Worm (Caenorhabditis elegans): ENCODE results near the gene algn-14.

The algn-14 gene

DNA sequence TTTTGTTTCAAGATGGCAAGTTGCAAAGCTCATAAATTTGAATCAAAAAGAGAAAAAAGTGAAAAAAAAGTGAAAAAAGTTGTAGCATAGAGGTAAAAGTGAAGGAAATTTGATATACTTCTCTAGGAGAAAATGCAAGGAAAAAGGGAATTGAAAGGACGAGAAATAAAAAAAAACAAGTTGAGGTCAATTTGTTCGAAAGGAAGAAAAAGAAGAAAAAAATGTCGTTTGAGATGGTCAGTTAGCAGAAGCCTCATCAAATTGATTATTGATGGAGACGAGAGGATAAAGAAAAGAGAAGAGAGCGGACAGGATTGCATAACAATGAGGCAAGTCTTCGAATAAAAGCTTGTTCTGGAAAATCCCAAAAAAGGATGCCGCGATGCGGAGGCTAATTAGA is 16.9 kb upstream of the algn-14 start:
- no peak for TF ChIP-seq unc-62 (GFP tag; optimal IDR thresholded peaks at IDR 0.05)

DNA sequence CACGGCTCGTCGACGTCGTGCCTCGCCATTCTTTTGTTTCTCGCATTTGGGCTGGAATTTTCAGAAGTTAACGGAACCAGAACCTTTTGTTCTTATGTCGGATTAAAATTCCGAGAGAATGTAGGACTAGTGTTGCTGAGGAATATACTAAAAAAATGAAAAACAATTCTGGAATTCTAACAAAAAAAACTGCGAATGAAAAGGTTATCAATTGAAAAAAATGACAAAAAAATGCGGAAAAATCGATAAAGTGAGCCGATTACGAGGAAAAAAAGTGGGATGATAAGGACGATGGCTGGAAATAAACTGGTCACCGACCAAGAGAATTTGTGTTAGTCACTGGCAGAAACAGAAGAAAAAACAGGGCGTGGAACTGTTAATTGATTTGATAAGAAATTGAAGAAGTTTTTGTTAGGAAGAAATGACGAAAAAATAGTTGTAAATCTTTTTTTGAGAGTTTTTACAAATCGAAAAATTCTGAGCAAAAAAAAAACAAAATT is 16.1 kb upstream of the algn-14 start, which contains the start of gene bris-1:
TSS of gene bris-1 (minus strand) at position 51 of the 500 bp plus-strand sequence.
- no peak for TF ChIP-seq unc-62 (GFP tag; optimal IDR thresholded peaks at IDR 0.05)

DNA sequence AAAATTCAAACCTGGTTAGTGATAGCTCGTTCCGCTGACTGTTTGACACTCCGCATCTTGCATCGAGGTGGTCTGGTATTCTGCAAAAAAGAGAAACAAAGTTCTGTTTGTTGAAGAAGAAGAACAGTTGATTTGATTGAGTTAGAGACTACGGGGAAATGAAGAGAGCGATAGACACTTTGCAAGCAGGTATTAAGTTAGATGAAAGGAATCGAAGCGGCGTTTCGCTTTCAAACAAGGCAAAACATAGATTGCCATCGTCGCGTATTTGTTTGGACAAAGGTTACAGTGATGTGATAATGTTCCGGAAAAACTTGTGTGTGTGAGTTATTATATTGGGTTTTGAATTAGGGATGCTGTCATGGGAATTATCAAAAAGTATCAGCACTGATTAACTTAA is 14.0 kb upstream of the algn-14 start:
- TF ChIP-seq unc-62 (GFP tag; optimal IDR thresholded peaks at IDR 0.05), result no peak

DNA sequence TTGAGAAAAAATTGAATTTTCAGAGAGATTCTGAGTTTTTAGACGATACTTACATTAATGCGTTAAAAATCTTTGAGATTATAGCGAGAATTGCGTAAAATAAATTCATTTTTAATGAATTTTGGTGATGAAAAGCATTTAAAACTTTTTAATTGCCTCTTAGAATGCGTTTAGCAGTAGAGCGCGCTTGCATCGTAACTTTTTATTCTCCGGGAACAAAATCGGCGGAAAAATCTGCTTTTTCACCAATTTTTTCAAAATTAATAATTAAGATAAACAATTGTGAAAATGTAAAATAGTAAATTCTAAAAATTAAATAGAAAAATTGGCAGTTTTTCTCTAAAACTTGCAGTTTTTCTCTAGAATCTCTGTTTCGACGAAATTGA is 12.0 kb upstream of the algn-14 start:
- TF ChIP-seq unc-62 (GFP tag; optimal IDR thresholded peaks at IDR 0.05), result no peak

DNA sequence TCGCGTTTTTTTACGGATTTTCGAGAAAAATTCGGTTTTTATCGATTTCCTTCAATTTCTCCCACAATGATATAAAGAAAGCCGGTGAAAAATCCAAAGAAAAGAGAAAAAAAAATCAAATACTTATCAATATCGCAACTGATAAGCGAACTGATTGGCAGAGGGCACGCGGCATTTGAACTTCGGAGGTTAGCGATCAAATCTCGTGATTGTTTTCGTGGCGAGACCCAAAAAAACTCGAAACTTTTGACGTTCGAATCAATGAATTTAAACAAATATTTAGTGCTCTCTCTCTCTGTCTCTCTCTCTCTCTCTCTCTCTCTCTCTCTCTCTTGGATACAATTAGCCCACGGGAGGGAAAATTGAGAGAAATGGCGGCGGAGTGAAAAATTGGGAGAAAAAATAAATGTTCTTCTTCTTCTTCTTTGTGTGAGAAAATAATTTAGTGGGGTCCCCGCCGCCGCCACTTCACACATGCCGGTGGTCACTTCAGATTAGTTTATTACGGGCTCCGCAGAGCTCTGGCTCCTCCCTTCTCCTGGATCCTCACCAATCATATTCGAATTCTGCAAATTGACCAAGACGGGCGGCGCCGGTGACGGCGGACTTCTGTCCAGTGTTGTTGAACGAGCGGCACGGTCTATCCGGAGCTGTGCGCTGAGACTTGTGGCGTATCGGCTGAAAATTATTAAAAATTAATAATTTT is 11.5 kb upstream of the algn-14 start:
- no peak for TF ChIP-seq unc-62 (GFP tag; optimal IDR thresholded peaks at IDR 0.05)

DNA sequence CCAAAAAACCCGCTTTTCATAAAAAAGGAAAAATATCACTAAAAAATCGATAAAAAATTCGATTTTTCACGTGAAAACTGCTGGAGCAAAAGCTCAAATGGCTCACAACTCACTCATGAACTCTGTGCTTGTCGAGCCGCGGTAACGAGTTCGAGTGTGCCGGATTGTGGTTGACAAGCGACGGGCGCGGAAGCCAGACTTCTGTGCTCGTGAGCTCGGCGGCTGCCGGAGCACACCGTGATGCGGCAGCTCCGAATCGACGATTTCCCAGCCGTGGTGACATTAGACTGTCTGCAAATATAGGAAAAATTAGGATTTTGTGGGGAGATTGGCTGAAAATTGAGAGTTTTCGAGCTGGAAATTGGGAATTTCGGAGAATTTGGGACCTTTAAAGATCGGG is 9.6 kb upstream of the algn-14 start:
- TF ChIP-seq unc-62 (GFP tag; optimal IDR thresholded peaks at IDR 0.05), result no peak

DNA sequence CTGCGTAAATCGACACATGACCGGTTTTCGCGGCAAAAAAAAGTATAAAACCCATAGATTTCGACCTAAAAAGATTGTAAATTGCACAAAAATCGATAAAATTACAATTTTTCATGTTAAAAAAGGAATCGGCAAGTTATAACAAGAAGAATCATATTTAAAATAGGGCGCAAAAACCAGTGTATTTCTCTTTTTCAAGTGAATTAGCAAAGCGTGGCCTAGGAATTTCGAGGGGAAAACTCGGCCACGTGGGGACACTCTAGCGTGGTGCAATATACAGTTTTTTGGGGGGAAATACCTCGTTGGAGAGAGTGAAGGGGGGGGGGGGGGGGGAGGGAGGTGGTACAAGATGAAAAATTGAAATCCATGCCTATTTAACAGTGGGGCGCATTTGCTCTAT is 4.3 kb upstream of the algn-14 start:
- no peak for TF ChIP-seq unc-62 (GFP tag; optimal IDR thresholded peaks at IDR 0.05)

DNA sequence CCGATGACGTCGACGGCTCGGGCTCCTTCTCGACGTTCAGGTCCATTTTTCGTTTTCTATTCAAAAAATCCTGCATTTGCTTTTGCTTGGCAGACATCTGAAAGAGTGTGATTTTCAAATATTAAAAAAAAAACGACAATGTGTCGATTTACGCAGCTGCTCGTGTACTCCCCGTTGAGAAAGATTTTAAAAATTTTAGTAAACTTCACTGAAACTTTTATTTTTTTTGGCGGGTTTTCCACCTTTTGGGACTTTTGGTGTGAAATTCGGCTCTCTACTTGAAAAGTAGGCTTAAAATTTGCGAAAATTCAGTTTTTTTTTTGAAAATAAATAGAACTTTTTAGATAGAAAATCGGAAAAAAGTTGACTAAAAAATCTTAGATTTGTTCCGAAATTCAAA is 3.9 kb upstream of the algn-14 start, which contains the start of gene M02B7.7:
TSS of gene M02B7.7 (minus strand) at position 101 of the 400 bp plus-strand sequence.
- TF ChIP-seq unc-62 (GFP tag; optimal IDR thresholded peaks at IDR 0.05), result no peak

DNA sequence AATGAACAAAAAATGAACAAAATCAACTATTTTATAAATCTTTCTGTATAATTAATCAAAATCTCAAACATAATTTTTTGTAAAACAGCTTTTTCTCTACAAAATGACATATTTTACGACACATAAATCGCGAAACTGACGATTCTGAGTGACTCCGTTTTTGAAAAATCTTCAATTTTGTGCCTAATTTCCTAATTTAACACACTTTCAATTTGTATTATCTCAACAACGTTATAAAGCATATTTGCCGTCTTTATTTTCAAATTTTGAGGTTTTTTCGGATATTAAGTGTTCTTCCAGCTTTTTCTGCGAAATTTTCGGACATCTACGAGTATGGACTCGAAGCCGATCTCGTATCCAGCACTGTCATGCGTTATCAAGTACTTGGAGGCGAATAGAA is 2.0 kb upstream of the algn-14 start, which contains the start of gene fbxc-47:
TSS of gene fbxc-47 (plus strand) at position 301 of the 400 bp plus-strand sequence.
- no peak for TF ChIP-seq unc-62 (GFP tag; optimal IDR thresholded peaks at IDR 0.05)

DNA sequence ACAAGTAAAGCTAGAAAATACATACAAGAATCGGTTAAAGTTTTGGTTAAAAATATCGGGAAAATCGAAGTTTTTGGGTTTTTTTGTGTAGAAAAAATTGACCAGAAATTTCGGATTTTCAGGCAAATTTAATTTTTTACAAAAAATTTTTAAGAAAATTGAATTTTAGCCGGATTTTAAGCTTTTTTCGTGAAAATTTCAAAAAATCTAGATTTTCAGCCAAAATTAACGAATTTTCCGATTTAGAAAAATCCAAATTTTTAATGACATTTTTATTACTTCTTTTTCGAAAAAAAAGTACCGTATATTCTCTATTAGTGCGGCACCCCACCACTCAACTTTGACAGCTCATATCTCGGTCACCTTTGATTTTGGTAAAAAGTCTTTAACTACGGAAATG is 2.3 kb downstream of the algn-14 start, which contains the start of gene osm-3:
TSS of gene osm-3 (minus strand) at position 101 of the 400 bp plus-strand sequence.
- TF ChIP-seq unc-62 (GFP tag; optimal IDR thresholded peaks at IDR 0.05), result no peak

DNA sequence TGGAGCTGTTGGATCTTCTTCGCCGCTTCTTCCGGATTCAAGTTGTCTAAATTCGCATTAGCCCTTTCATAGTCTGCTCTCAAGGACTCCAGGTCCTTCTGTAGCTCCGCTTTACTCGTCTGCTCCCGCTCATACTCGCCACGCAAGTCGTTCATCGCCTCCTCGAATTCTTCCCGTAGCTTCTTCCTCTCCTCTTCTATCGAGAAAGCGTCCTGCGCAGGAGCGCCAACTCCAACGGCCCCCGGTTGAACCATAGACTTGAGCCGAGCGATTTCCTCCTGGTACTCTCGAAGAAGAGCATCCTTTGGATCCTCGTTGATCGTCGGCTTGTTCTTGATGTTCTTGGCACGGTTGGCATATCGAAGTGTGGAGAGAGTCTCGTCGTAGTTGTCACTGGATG is 5.8 kb downstream of the algn-14 start:
- TF ChIP-seq unc-62 (GFP tag; optimal IDR thresholded peaks at IDR 0.05), result no peak

DNA sequence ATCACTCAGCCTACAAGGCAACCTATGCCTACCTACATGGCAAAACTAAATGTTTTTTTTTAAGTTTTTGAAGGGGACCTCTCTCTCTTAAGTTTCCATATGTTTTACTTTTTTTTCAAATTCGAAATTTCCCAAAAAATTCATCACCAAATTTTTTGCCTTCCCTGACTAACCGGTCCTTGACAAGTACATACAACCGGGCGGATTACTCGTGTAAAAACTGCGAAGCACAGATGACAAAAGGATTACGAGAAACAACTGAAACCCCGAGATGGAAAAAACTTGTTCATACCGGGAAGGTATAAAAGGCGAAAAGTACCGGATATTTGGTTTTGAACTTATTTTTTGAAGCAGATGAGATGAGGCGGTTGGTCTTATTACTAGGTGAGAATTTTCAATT is 8.8 kb downstream of the algn-14 start, which contains the start of gene K09B3.1:
TSS of gene K09B3.1 (plus strand) at position 301 of the 400 bp plus-strand sequence.
- no peak for TF ChIP-seq unc-62 (GFP tag; optimal IDR thresholded peaks at IDR 0.05)

DNA sequence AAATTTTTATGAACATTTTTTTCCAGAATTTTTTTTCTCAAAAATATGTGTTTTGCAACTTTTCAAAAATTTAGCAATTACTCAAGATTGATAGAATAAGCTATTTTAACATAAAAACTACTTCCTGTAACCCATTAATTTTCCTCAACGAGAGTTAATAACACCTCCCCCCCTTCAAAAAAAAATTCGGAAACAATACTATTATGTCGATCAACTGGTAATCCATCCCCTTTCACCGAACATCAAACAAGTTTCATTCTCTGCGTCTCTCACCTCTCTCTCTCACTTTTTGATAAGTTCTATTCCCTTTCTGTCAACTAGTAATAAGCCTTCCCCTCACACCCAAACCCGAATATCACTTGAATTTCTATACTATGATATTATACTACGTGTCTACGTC is 19.3 kb downstream of the algn-14 start, which contains the start of gene glct-6:
TSS of gene glct-6 (plus strand) at position 301 of the 400 bp plus-strand sequence.
- TF ChIP-seq unc-62 (GFP tag; optimal IDR thresholded peaks at IDR 0.05), result no peak

DNA sequence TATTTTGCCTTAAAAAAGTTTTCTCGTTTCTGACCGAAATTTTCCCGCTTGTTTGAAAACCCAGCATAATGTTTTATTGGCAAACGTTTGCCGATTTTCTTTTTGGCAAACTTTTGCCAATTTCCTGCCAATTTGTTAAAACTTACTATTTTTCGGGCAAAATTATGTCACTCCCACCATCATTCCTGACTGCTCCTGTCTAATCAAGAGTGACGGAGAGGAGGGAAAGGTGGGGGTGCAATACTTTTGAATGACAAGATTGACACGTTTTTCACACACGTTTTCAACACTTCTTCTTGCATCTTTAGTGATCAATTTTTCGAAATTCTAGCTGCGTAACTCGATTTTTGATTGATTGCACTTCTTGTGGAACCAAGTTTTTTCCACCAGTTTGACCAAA is 21.7 kb downstream of the algn-14 start:
- no peak for TF ChIP-seq unc-62 (GFP tag; optimal IDR thresholded peaks at IDR 0.05)

DNA sequence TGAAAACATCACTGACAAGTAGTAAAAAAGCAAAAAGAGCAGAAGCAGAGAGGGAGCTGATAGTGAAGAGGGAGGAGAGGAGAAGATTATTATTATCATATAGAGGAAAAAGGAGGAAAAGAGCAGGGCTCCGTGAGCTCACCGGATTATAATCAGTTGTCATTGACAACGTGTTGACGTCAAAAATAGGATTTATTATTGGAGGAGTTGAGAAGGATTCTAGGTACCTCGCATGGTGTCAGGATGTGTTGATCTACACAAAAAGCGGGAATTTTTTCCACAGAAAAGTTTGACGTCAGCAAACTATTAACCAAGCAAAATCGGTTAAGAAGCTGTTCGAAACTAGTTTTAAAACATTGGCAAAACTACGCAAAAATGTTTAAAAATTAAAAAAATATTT is 29.1 kb downstream of the algn-14 start:
- no peak for TF ChIP-seq unc-62 (GFP tag; optimal IDR thresholded peaks at IDR 0.05)

DNA sequence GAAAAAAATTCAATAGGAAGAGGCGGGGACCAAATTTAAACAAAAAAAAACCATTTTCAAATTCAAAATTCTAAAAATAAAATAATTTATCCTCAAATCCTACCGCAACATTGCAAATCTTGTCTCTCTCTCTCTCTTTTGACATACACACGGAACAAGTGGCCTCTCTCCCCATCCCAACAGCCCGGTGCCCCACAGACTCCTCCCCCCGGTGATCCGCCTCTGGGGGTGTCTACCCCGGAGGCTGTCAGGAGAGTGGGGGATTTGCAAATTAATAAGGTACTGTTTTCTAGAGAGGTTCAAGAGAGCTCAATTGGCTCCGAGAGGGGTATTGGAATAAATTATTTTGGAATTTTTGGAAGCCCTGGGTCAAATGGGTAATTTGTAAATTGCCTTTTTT is 35.5 kb downstream of the algn-14 start:
- no peak for TF ChIP-seq unc-62 (GFP tag; optimal IDR thresholded peaks at IDR 0.05)

DNA sequence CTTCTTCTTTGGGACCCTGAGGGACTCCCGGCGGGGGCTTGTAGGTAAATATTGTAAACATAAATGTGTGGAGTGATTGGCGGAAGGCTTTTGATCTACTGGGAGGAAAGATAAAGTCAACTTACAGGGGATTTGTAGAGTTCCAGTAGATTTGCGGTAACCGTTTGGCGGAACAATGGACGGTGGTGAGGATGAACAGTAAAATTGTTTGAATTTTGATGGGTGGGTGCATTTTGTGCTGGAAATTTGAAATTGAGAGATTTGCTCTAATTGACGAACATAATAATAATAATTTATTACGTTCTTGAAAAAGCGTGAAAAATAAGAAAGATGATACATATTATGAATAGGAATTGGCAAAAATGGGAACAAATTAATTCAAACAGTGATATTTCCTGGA is 36.6 kb downstream of the algn-14 start, which contains the start of gene vab-2:
TSS of gene vab-2 (minus strand) at position 238 of the 400 bp plus-strand sequence.
- no peak for TF ChIP-seq unc-62 (GFP tag; optimal IDR thresholded peaks at IDR 0.05)

Data from whole organism, dauer.